Worm (Caenorhabditis elegans) whole organism, L4 larva: ENCODE measurements around the gene kvs-1.

Experiments
- ceh-82 ChIP-seq: sonication (generic microtip); optimal IDR thresholded peaks from 2 replicates; lab custom pipeline; 2017; ENCODE audit warnings: missing biosample characterization, missing genetic modification characterization
- daf-16 ChIP-seq, 3 experiments: sonication (generic microtip); optimal IDR thresholded peaks; 2 replicates each; lab custom pipeline; 2016 to 2017; ENCODE audit warnings: missing genetic modification characterization in 3 of 3, missing genetic modification reagents in 3 of 3, mild to moderate bottlenecking in 2 of 3, missing compliant biosample characterization in 2 of 3, missing biosample characterization in 1 of 3, moderate library complexity in 1 of 3
- hif-1 ChIP-seq, 2 experiments: sonication (generic microtip); optimal IDR thresholded peaks; 2 replicates each; lab custom pipeline; 2016 to 2017; ENCODE audit warnings: missing compliant biosample characterization in 2 of 2, missing genetic modification characterization in 2 of 2, missing genetic modification reagents in 2 of 2, missing genotype in 2 of 2, mild to moderate bottlenecking in 1 of 2
- sdz-12 ChIP-seq: fragments of 200-800 bp; sonication (Bioruptor generic); optimal IDR thresholded peaks from 2 replicates; lab custom pipeline; 2018; ENCODE audit warnings: mild to moderate bottlenecking, missing genetic modification characterization, missing compliant biosample characterization
- spr-3 ChIP-seq: fragments of 200-800 bp; sonication (Bioruptor generic); optimal IDR thresholded peaks from 2 replicates; lab custom pipeline; 2018; ENCODE audit warnings: mild to moderate bottlenecking, missing genetic modification characterization, missing compliant biosample characterization

kvs-1 gene

DNA sequence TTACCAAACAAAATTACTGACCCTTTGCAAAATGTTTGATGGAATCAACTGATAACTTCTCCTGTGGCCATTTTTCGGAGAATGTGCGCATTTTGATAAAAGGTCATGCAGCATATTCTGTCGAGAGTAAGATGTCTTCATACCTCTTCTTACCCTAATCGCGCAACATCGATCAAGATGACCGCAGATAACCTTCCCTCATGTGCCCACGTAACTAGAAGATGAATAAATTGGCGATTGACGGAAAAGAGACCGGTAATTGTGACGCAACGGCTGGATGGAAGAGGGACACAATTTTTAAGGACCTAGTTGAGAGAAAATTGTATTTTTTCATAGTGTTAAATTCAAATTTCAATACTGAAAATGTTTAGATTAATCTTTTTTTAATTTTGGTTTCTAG, 66.1 kb downstream of the kvs-1 start:
- no peak for TF ChIP-seq spr-3 (GFP tag; lab: Kevin White, UChicago)
- TF ChIP-seq sdz-12 (GFP tag; lab: Kevin White, UChicago), result no peak
- no peak for TF ChIP-seq ceh-82
- TF ChIP-seq hif-1 (tag; optimal IDR thresholded peaks at IDR 0.05; lab: Kevin White, UChicago), result no peak
- no peak for TF ChIP-seq daf-16 (GFP tag; optimal IDR thresholded peaks at IDR 0.05; lab: Kevin White, UChicago)
- no peak for TF ChIP-seq daf-16 (tag; optimal IDR thresholded peaks at IDR 0.05; lab: Kevin White, UChicago)
